Fruit fly (Drosophila melanogaster) whole organism, embryonic: ENCODE data around the gene haf.
A peak's percentile ranks its signal among the peaks of the same experiment; 100 is the strongest.

ENCODE experiments used
- Bgb ChIP-seq: fragments of 200-800 bp; sonication (Bioruptor generic); IDR thresholded peaks from 2 replicates; pipeline ENCODE4 v1.3.6; 2022; ENCODE audit warnings: missing biosample characterization, missing genetic modification characterization; ENCODE audit not compliant: partially characterized antibody
- CG10147 ChIP-seq: fragments of 200-800 bp; sonication (Bioruptor generic); optimal IDR thresholded peaks from 2 replicates; lab custom pipeline; 2019; ENCODE audit warnings: missing biosample characterization, mild to moderate bottlenecking, missing genetic modification characterization, moderate library complexity
- CG12071 ChIP-seq: fragments of 200-800 bp; sonication (Bioruptor generic); optimal IDR thresholded peaks from 3 replicates; lab custom pipeline; 2018; ENCODE audit warnings: missing biosample characterization, mild to moderate bottlenecking, missing genetic modification characterization
- CG13123 ChIP-seq: fragments of 200-800 bp; sonication (Bioruptor generic); optimal IDR thresholded peaks from 2 replicates; lab custom pipeline; 2016; ENCODE audit warnings: missing biosample characterization, missing genetic modification characterization
- CG15269 ChIP-seq: fragments of 200-800 bp; sonication (Bioruptor generic); optimal IDR thresholded peaks from 2 replicates; lab custom pipeline; 2018; ENCODE audit warnings: missing biosample characterization, mild to moderate bottlenecking, missing genetic modification characterization, moderate library complexity
- CG17359 ChIP-seq: fragments of 200-800 bp; sonication (Bioruptor generic); optimal IDR thresholded peaks from 3 replicates; lab custom pipeline; 2018; ENCODE audit warnings: missing biosample characterization, mild to moderate bottlenecking, missing genetic modification characterization, moderate library complexity
- CG18011 ChIP-seq: fragments of 200-800 bp; sonication (Bioruptor generic); optimal IDR thresholded peaks from 2 replicates; lab custom pipeline; 2017; ENCODE audit warnings: missing biosample characterization, missing genetic modification characterization, mild to moderate bottlenecking, moderate library complexity, missing genotype
- CG18619 ChIP-seq: fragments of 200-800 bp; sonication (Bioruptor generic); optimal IDR thresholded peaks from 3 replicates; lab custom pipeline; 2017; ENCODE audit warnings: missing biosample characterization, mild to moderate bottlenecking, missing genetic modification characterization
- CG18764 ChIP-seq: fragments of 200-800 bp; sonication (Bioruptor generic); optimal IDR thresholded peaks from 3 replicates; lab custom pipeline; 2016; ENCODE audit warnings: missing biosample characterization, missing genetic modification characterization
- CG2120 ChIP-seq: fragments of 200-800 bp; sonication (Bioruptor generic); optimal IDR thresholded peaks from 3 replicates; lab custom pipeline; 2016; ENCODE audit warnings: missing biosample characterization, missing genetic modification characterization
- CG31388 ChIP-seq: fragments of 200-800 bp; sonication (Bioruptor generic); optimal IDR thresholded peaks from 2 replicates; lab custom pipeline; 2016; ENCODE audit warnings: missing biosample characterization, missing genetic modification characterization
- CG32767 ChIP-seq: fragments of 200-800 bp; sonication (Bioruptor generic); IDR thresholded peaks from 2 replicates; pipeline ENCODE4 v1.3.6; 2022; ENCODE audit warnings: missing biosample characterization, missing genetic modification characterization
- CG33557 ChIP-seq: fragments of 200-800 bp; sonication (Bioruptor generic); optimal IDR thresholded peaks from 2 replicates; lab custom pipeline; 2019; ENCODE audit warnings: missing biosample characterization, mild to moderate bottlenecking, missing genetic modification characterization, moderate library complexity
- CG34224 ChIP-seq: fragments of 200-800 bp; sonication (Bioruptor generic); IDR thresholded peaks from 3 replicates; pipeline ENCODE4 v1.3.6; 2022; ENCODE audit warnings: missing biosample characterization, missing genetic modification characterization; ENCODE audit not compliant: partially characterized antibody
- CG34376 ChIP-seq: fragments of 200-800 bp; sonication (Bioruptor generic); optimal IDR thresholded peaks from 2 replicates; lab custom pipeline; 2018; ENCODE audit warnings: missing biosample characterization, mild to moderate bottlenecking, missing genetic modification characterization
- CG43689 ChIP-seq: fragments of 200-800 bp; sonication (Bioruptor generic); IDR thresholded peaks from 2 replicates; pipeline ENCODE4 v1.3.6; 2022; ENCODE audit warnings: missing biosample characterization, missing genetic modification characterization
- CG4424 ChIP-seq: fragments of 200-800 bp; sonication (Bioruptor generic); optimal IDR thresholded peaks from 3 replicates; lab custom pipeline; 2016; ENCODE audit warnings: missing biosample characterization, missing genetic modification characterization
- CG6689 ChIP-seq: fragments of 200-800 bp; sonication (Bioruptor generic); IDR thresholded peaks from 2 replicates; pipeline ENCODE4 v1.3.6; 2022; ENCODE audit warnings: missing biosample characterization, missing genetic modification characterization
- CG8089 ChIP-seq: fragments of 200-800 bp; sonication (Bioruptor generic); optimal IDR thresholded peaks from 3 replicates; lab custom pipeline; 2016; ENCODE audit warnings: missing biosample characterization, missing genetic modification characterization
- CoRest ChIP-seq: fragments of 200-800 bp; sonication (Bioruptor generic); optimal IDR thresholded peaks from 3 replicates; lab custom pipeline; 2018; ENCODE audit warnings: missing biosample characterization, mild to moderate bottlenecking, missing genetic modification characterization, moderate library complexity
- Dad ChIP-seq: fragments of 200-800 bp; sonication (Bioruptor generic); optimal IDR thresholded peaks from 3 replicates; lab custom pipeline; 2016; ENCODE audit warnings: missing biosample characterization, missing genetic modification characterization
- Dfd ChIP-seq, 2 experiments: fragments of >200 bp; optimal IDR thresholded peaks; 2 replicates each; lab custom pipeline; 2017; ENCODE audit warnings: missing biosample characterization in 2 of 2, missing genetic modification characterization in 2 of 2
- Hand ChIP-seq: fragments of 200-800 bp; sonication (Bioruptor generic); optimal IDR thresholded peaks from 2 replicates; lab custom pipeline; 2017; ENCODE audit warnings: mild to moderate bottlenecking, missing biosample characterization, missing genetic modification reagents, missing genetic modification characterization
- HmgZ ChIP-seq: fragments of 200-800 bp; sonication (Bioruptor generic); optimal IDR thresholded peaks from 2 replicates; lab custom pipeline; 2018; ENCODE audit warnings: missing biosample characterization, mild to moderate bottlenecking, missing genetic modification characterization
- Hr3 ChIP-seq: fragments of 200-800 bp; sonication (Bioruptor generic); optimal IDR thresholded peaks from 3 replicates; lab custom pipeline; 2016; ENCODE audit warnings: missing biosample characterization, missing genetic modification characterization
- Hsf ChIP-seq: fragments of 200-800 bp; sonication (Bioruptor generic); optimal IDR thresholded peaks from 3 replicates; lab custom pipeline; 2016; ENCODE audit warnings: missing biosample characterization, missing genetic modification characterization
- Oaz ChIP-seq: fragments of 200-800 bp; sonication (Bioruptor generic); IDR thresholded peaks from 2 replicates; pipeline ENCODE4 v1.3.6; 2022; ENCODE audit warnings: missing biosample characterization, missing genetic modification characterization
- Ravus ChIP-seq: fragments of 200-800 bp; sonication (Bioruptor generic); IDR thresholded peaks from 2 replicates; pipeline ENCODE4 v1.3.6; 2022; ENCODE audit warnings: missing biosample characterization, missing genetic modification characterization
- Rx ChIP-seq: fragments of 200-800 bp; sonication (Bioruptor generic); IDR thresholded peaks from 2 replicates; pipeline ENCODE4 v1.3.6; 2022; ENCODE audit warnings: missing biosample characterization, missing genetic modification characterization
- Xbp1 ChIP-seq: fragments of 200-800 bp; sonication (Bioruptor generic); optimal IDR thresholded peaks from 3 replicates; lab custom pipeline; 2016; ENCODE audit warnings: missing biosample characterization, mild to moderate bottlenecking, missing genetic modification characterization
- Xrp1 ChIP-seq: fragments of 200-800 bp; sonication (Bioruptor generic); IDR thresholded peaks from 2 replicates; pipeline ENCODE4 v1.3.6; 2022; ENCODE audit warnings: missing biosample characterization, missing genetic modification characterization
- bsh ChIP-seq, 2 experiments: fragments of 200-800 bp; sonication (Bioruptor generic); optimal IDR thresholded peaks; 2 replicates each; lab custom pipeline; 2017 to 2018; ENCODE audit warnings: mild to moderate bottlenecking in 2 of 2, missing biosample characterization in 2 of 2, missing genetic modification characterization in 2 of 2, moderate library complexity in 1 of 2
- btn ChIP-seq: fragments of 200-800 bp; sonication (Bioruptor generic); optimal IDR thresholded peaks from 2 replicates; lab custom pipeline; 2016; ENCODE audit warnings: missing biosample characterization, missing genetic modification characterization
- caup ChIP-seq: fragments of 200-800 bp; sonication (Bioruptor generic); optimal IDR thresholded peaks from 3 replicates; lab custom pipeline; 2017; ENCODE audit warnings: missing biosample characterization, mild to moderate bottlenecking, missing genetic modification characterization, moderate library complexity; ENCODE audit not compliant: severe bottlenecking
- dysf ChIP-seq: fragments of 200-800 bp; sonication (Bioruptor generic); IDR thresholded peaks from 3 replicates; pipeline ENCODE4 v1.3.6; 2022; ENCODE audit warnings: missing biosample characterization, missing genetic modification characterization
- gem ChIP-seq: fragments of 200-800 bp; sonication (Bioruptor generic); optimal IDR thresholded peaks from 2 replicates; lab custom pipeline; 2019; ENCODE audit warnings: missing biosample characterization, mild to moderate bottlenecking, missing genetic modification characterization, moderate library complexity
- gsb ChIP-seq: fragments of 200-800 bp; sonication (Bioruptor generic); IDR thresholded peaks from 2 replicates; pipeline ENCODE4 v1.3.6; 2022; ENCODE audit warnings: missing biosample characterization, missing genetic modification characterization
- gt ChIP-seq: fragments of 200-800 bp; sonication (Bioruptor generic); IDR thresholded peaks from 2 replicates; pipeline ENCODE4 v1.3.6; 2022; ENCODE audit warnings: missing biosample characterization, missing genetic modification characterization
- h ChIP-seq: fragments of >200 bp; optimal IDR thresholded peaks from 2 replicates; lab custom pipeline; 2017
- her ChIP-seq: fragments of 200-800 bp; sonication (Bioruptor generic); optimal IDR thresholded peaks from 2 replicates; lab custom pipeline; 2016; ENCODE audit warnings: missing biosample characterization, missing genetic modification characterization
- insv ChIP-seq, 2 experiments: fragments of 200-800 bp; sonication (Bioruptor generic); optimal IDR thresholded peaks; 3 replicates each; lab custom pipeline; 2016 to 2018; ENCODE audit warnings: missing biosample characterization in 2 of 2, missing genetic modification characterization in 2 of 2
- lmd ChIP-seq: fragments of 200-800 bp; sonication (Bioruptor generic); IDR thresholded peaks from 2 replicates; pipeline ENCODE4 v1.3.6; 2022; ENCODE audit warnings: missing biosample characterization, missing genetic modification characterization
- mam ChIP-seq: fragments of 200-800 bp; sonication (Bioruptor generic); optimal IDR thresholded peaks from 3 replicates; lab custom pipeline; 2016; ENCODE audit warnings: missing biosample characterization, missing genetic modification characterization
- p53 ChIP-seq: fragments of 200-800 bp; sonication (Bioruptor generic); optimal IDR thresholded peaks from 2 replicates; lab custom pipeline; 2016; ENCODE audit warnings: missing biosample characterization, missing genetic modification characterization
- phol ChIP-seq: fragments of 200-800 bp; sonication (Bioruptor generic); optimal IDR thresholded peaks from 3 replicates; lab custom pipeline; 2018; ENCODE audit warnings: missing biosample characterization, mild to moderate bottlenecking, missing genetic modification characterization, moderate library complexity
- pum ChIP-seq: fragments of 200-800 bp; sonication (Bioruptor generic); optimal IDR thresholded peaks from 2 replicates; lab custom pipeline; 2016; ENCODE audit warnings: missing biosample characterization, missing genetic modification characterization
- pzg ChIP-seq: fragments of 200-800 bp; sonication (Bioruptor generic); optimal IDR thresholded peaks from 3 replicates; lab custom pipeline; 2018; ENCODE audit warnings: missing biosample characterization, mild to moderate bottlenecking, missing genetic modification characterization, moderate library complexity
- sens ChIP-seq: fragments of 200-800 bp; sonication (Bioruptor generic); peaks from one replicate; lab custom pipeline; 2016; ENCODE audit warnings: missing biosample characterization, missing genetic modification characterization
- sima ChIP-seq: fragments of 200-800 bp; sonication (Bioruptor generic); optimal IDR thresholded peaks from 2 replicates; lab custom pipeline; 2016; ENCODE audit warnings: missing biosample characterization, missing genetic modification characterization
- z ChIP-seq: fragments of 200-800 bp; sonication (Bioruptor generic); IDR thresholded peaks from 3 replicates; pipeline ENCODE4 v1.3.6; 2022; ENCODE audit warnings: missing biosample characterization, missing genetic modification characterization
- zfh2 ChIP-seq: fragments of 200-800 bp; sonication (Bioruptor generic); optimal IDR thresholded peaks from 2 replicates; lab custom pipeline; 2016; ENCODE audit warnings: missing biosample characterization, missing genetic modification characterization

The haf gene

DNA sequence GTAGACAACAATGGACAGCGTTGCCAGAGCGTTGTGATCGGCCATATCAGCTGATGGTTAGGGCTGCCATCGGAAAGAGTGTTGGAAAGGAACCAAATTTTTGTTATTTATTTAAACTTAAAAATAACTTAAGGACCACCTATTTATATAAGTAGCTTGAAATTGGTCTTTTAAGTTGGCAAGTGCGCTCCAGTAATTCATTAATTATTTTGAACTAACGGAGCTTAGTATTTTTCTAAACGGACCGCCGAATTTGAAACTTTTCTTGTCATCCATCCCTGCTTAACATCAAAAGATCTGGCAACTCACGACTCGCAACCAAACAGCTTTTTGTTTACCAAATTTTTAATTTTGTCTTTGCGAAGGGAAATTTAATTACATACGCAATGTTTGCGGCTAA lies 56.2 kb downstream of the haf start, which contains the start of the genes Rab3GAP1 and CG14352 (continued):
- TF ChIP-seq CG10147 (GFP tag; lab: Kevin White, UChicago) (peak; percentile 71), Xrp1 (GFP tag; lab: Robert Waterston, UW) (peak; percentile 84), CG31388 (GFP tag; lab: Kevin White, UChicago) (peak; percentile 66), her (GFP tag; lab: Kevin White, UChicago) (peak; percentile 32), CG18764 (peak; percentile 84), Xbp1 (GFP tag; lab: Kevin White, UChicago) (peak; percentile 93), pum (peak; percentile 89), Hr3 (peak; percentile 89), gt (peak; percentile 62), Dad (peak; percentile 50), bsh (GFP tag; optimal IDR thresholded peaks at IDR 0.05; lab: Kevin White, UChicago) (peak in 1 of 2 experiments; percentile 82), CG17359 (tag; lab: Kevin White, UChicago) (peak; percentile 77), insv (GFP tag; optimal IDR thresholded peaks at IDR 0.05; lab: Kevin White, UChicago) (peak in 1 of 2 experiments; percentile 46), CG2120 (peak; percentile 95), CG8089 (GFP tag; lab: Kevin White, UChicago) (peak; percentile 83), CG34376 (peak; percentile 72), CG33557 (GFP tag; lab: Kevin White, UChicago) (peak; percentile 74), btn (GFP tag; lab: Kevin White, UChicago) (peak; percentile 45), Bgb (GFP tag; lab: Robert Waterston, UW) (peak; percentile 19; the same call in 1 of the 2 replicates), Rx (GFP tag; lab: Robert Waterston, UW) (peak; percentile 68), CG43689 (GFP tag; lab: Robert Waterston, UW) (0 out of 2 replicates have a peak, but pooled peaks have one; percentile 4), z (GFP tag; lab: Robert Waterston, UW) (no peak), Hsf (GFP tag; lab: Kevin White, UChicago) (peak; percentile 93), phol (peak; percentile 95), Oaz (GFP tag; lab: Robert Waterston, UW) (peak; percentile 78), CG32767 (peak; percentile 35; the same call in 1 of the 2 replicates), h (no peak), CG18619 (GFP tag; lab: Kevin White, UChicago) (peak; percentile 72), gsb (GFP tag; lab: Robert Waterston, UW) (peak; percentile 32; the same call in 1 of the 2 replicates), lmd (GFP tag; lab: Robert Waterston, UW) (peak; percentile 87), CG13123 (GFP tag; lab: Kevin White, UChicago) (peak; percentile 73), HmgZ (tag; lab: Kevin White, UChicago) (peak; percentile 87), pzg (GFP tag; lab: Kevin White, UChicago) (peak; percentile 69), caup (GFP tag; lab: Kevin White, UChicago) (peak; percentile 81), CG6689 (GFP tag; lab: Robert Waterston, UW) (peak; percentile 82), CG34224 (no peak), CG18011 (GFP tag; lab: Kevin White, UChicago) (peak; percentile 83), Ravus (peak; percentile 56), CG15269 (tag; lab: Kevin White, UChicago) (peak; percentile 83), p53 (GFP tag; lab: Kevin White, UChicago) (peak; percentile 16), zfh2 (GFP tag; lab: Kevin White, UChicago) (peak; percentile 95), Dfd (GFP tag; optimal IDR thresholded peaks at IDR 0.05; lab: Kevin White, UChicago) (peak in 1 of 2 experiments; percentile 30), sens (GFP tag; lab: Kevin White, UChicago) (peak; percentile 93), sima (GFP tag; lab: Kevin White, UChicago) (peak; percentile 29), CG4424 (GFP tag; lab: Kevin White, UChicago) (peak; percentile 87), gem (tag; lab: Kevin White, UChicago) (peak; percentile 92), CG12071 (GFP tag; lab: Kevin White, UChicago) (peak; percentile 50), CoRest (tag; lab: Kevin White, UChicago) (peak; percentile 92), dysf (peak; percentile 88), mam (peak; percentile 86), Hand (GFP tag; lab: Kevin White, UChicago) (peak; percentile 10)
